Worm (Caenorhabditis elegans): ENCODE data around the gene F17C11.22.

ce11 chrV:10953471-10954155 lies 16.4 kb downstream of the F17C11.22 start:
- TF ChIP-seq unc-39 (tag; optimal IDR thresholded peaks at IDR 0.05) (no peak), ceh-20 (GFP tag; IDR thresholded peaks at IDR 0.05) (no peak), Y48G9A.11 (GFP tag; IDR thresholded peaks at IDR 0.05) (no peak), ZK546.5 (tag; optimal IDR thresholded peaks at IDR 0.05) (no peak), fos-1 (tag; optimal IDR thresholded peaks at IDR 0.05) (no peak), skn-1 (tag; optimal IDR thresholded peaks at IDR 0.05) (no peak), madf-5 (GFP tag; IDR thresholded peaks at IDR 0.05) (no peak), ztf-11 (tag; optimal IDR thresholded peaks at IDR 0.05) (no peak), cey-2 (tag; optimal IDR thresholded peaks at IDR 0.05; ENCODE audit: borderline replicate concordance, insufficient read depth) (no peak), unc-62 (GFP tag; optimal IDR thresholded peaks at IDR 0.05 in 1 of 2) (peak; percentile 19 to 67), unc-62 (tag; optimal IDR thresholded peaks at IDR 0.05) (no peak), dmd-6 (GFP tag; IDR thresholded peaks at IDR 0.05) (no peak; the same call in 1 of the 2 replicates), F10B5.3 (tag; optimal IDR thresholded peaks at IDR 0.05) (no peak), nhr-11 (tag; optimal IDR thresholded peaks at IDR 0.05) (no peak)

All from whole organism, L4 larva.